Worm (Caenorhabditis elegans) whole organism, late embryonic: ENCODE measurements around the gene R05D8.7.

Experiments
- ama-1 ChIP-seq: fragments of 150-350 bp; optimal IDR thresholded peaks from 2 replicates; lab custom pipeline; 2014
- ceh-34 ChIP-seq: sonication (generic microtip); optimal IDR thresholded peaks from 2 replicates; lab custom pipeline; 2016; ENCODE audit warnings: mild to moderate bottlenecking, missing genetic modification characterization, missing compliant biosample characterization
- che-1 ChIP-seq: sonication (generic microtip); optimal IDR thresholded peaks from 2 replicates; lab custom pipeline; 2016; ENCODE audit warnings: mild to moderate bottlenecking, missing genetic modification characterization, missing compliant biosample characterization
- elt-2 ChIP-seq: sonication (generic microtip); optimal IDR thresholded peaks from 2 replicates; lab custom pipeline; 2016; ENCODE audit warnings: missing genetic modification reagents, missing genetic modification characterization, missing compliant biosample characterization
- fkh-10 ChIP-seq: fragments of 150-350 bp; optimal IDR thresholded peaks from 2 replicates; lab custom pipeline; 2014; ENCODE audit warnings: missing biosample characterization, missing genetic modification reagents, missing genetic modification characterization
- nhr-11 ChIP-seq: fragments of 150-350 bp; optimal IDR thresholded peaks from 2 replicates; lab custom pipeline; 2014; ENCODE audit warnings: missing biosample characterization, missing genetic modification characterization
- pqm-1 ChIP-seq: sonication (generic microtip); optimal IDR thresholded peaks from 2 replicates; lab custom pipeline; 2016; ENCODE audit warnings: missing genetic modification characterization, missing compliant biosample characterization
- ref-2 ChIP-seq: sonication (generic microtip); optimal IDR thresholded peaks from 2 replicates; lab custom pipeline; 2016; ENCODE audit warnings: missing genetic modification characterization, missing compliant biosample characterization
- rnt-1 ChIP-seq: sonication (generic microtip); optimal IDR thresholded peaks from 2 replicates; lab custom pipeline; 2016; ENCODE audit warnings: missing genetic modification characterization, missing compliant biosample characterization
- tbx-2 ChIP-seq: sonication (generic microtip); optimal IDR thresholded peaks from 2 replicates; lab custom pipeline; 2016; ENCODE audit warnings: missing genetic modification characterization, missing compliant biosample characterization
- ttx-3 ChIP-seq: sonication (generic microtip); optimal IDR thresholded peaks from 2 replicates; lab custom pipeline; 2016; ENCODE audit warnings: missing genetic modification reagents, missing genetic modification characterization, missing compliant biosample characterization
- unc-86 ChIP-seq: sonication (generic microtip); optimal IDR thresholded peaks from 2 replicates; lab custom pipeline; 2016; ENCODE audit warnings: missing genetic modification characterization, missing compliant biosample characterization
- zip-5 ChIP-seq: sonication (generic microtip); optimal IDR thresholded peaks from 2 replicates; lab custom pipeline; 2016; ENCODE audit warnings: missing genetic modification characterization, missing compliant biosample characterization

ce11 chrV:2769754-2770153 is 6.7 kb upstream of the R05D8.7 start, which contains the start of gene dhs-15:
- TF ChIP-seq rnt-1 = no peak
- no peak for TF ChIP-seq elt-2
- no peak for TF ChIP-seq pqm-1 (tag; lab: Kevin White, UChicago)
- TF ChIP-seq unc-86 = no peak
- TF ChIP-seq ceh-34 (tag; lab: Kevin White, UChicago) = no peak
- no peak for TF ChIP-seq zip-5 (tag; lab: Kevin White, UChicago)
- TF ChIP-seq fkh-10 = no peak
- no peak for TF ChIP-seq ama-1 (lab: Kevin White, UChicago)
- no peak for TF ChIP-seq ttx-3 (tag; lab: Kevin White, UChicago)
- TF ChIP-seq nhr-11 (tag; lab: Kevin White, UChicago) = no peak
- no peak for TF ChIP-seq ref-2 (tag; lab: Kevin White, UChicago)
- no peak for TF ChIP-seq che-1 (tag; lab: Kevin White, UChicago)
- no peak for TF ChIP-seq tbx-2 (tag; lab: Kevin White, UChicago)
